Fruit fly (Drosophila melanogaster) whole organism, embryonic: Measurements from ENCODE around the gene CG9254.

Experiments used
- Ada2b ChIP-seq: fragments of 200-800 bp; sonication (Bioruptor generic); IDR thresholded peaks from 2 replicates; pipeline ENCODE4 v1.3.6; 2022; ENCODE audit warnings: missing biosample characterization, missing genetic modification characterization
- Awh ChIP-seq: fragments of 200-800 bp; sonication (Bioruptor generic); IDR thresholded peaks from 2 replicates; pipeline ENCODE4, ENCODE4 v1.3.6; 2022; ENCODE audit warnings: missing biosample characterization, missing genetic modification characterization
- CG10274 ChIP-seq: fragments of 200-800 bp; sonication (Bioruptor generic); optimal IDR thresholded peaks from 3 replicates; lab custom pipeline; 2017; ENCODE audit warnings: missing biosample characterization, mild to moderate bottlenecking, missing genetic modification characterization
- CG10321 ChIP-seq: fragments of 200-800 bp; sonication (Bioruptor generic); IDR thresholded peaks from 2 replicates; pipeline ENCODE4 v1.3.6; 2022; ENCODE audit warnings: missing biosample characterization, missing genetic modification characterization
- CG10366 ChIP-seq: fragments of 200-800 bp; sonication (Bioruptor generic); IDR thresholded peaks from 2 replicates; pipeline ENCODE4 v1.3.6; 2022; ENCODE audit warnings: missing biosample characterization, missing genetic modification characterization
- CG11504 ChIP-seq: fragments of 200-800 bp; sonication (Bioruptor generic); optimal IDR thresholded peaks from 3 replicates; lab custom pipeline; 2019; ENCODE audit warnings: missing biosample characterization, mild to moderate bottlenecking, missing genetic modification characterization, moderate library complexity
- CG11696 ChIP-seq: fragments of 200-800 bp; sonication (Bioruptor generic); IDR thresholded peaks from 2 replicates; pipeline ENCODE4 v1.3.6; 2022; ENCODE audit warnings: missing biosample characterization, missing genetic modification characterization
- CG12104 ChIP-seq: fragments of 200-800 bp; sonication (Bioruptor generic); optimal IDR thresholded peaks from 3 replicates; lab custom pipeline; 2016; ENCODE audit warnings: missing biosample characterization, missing genetic modification characterization
- CG12236 ChIP-seq: fragments of 200-800 bp; sonication (Bioruptor generic); optimal IDR thresholded peaks from 2 replicates; lab custom pipeline; 2016; ENCODE audit warnings: missing biosample characterization, missing genetic modification characterization
- CG1233 ChIP-seq: fragments of 200-800 bp; sonication (Bioruptor generic); optimal IDR thresholded peaks from 4 replicates; lab custom pipeline; 2018; ENCODE audit warnings: missing biosample characterization, mild to moderate bottlenecking, missing genetic modification characterization
- CG14050 ChIP-seq: fragments of 200-800 bp; sonication (Bioruptor generic); IDR thresholded peaks from 3 replicates; pipeline ENCODE4 v1.3.6; 2022; ENCODE audit warnings: missing biosample characterization, missing genetic modification characterization
- CG14667 ChIP-seq: fragments of 200-800 bp; sonication (Bioruptor generic); IDR thresholded peaks from 2 replicates; pipeline ENCODE4 v1.3.6; 2022; ENCODE audit warnings: missing biosample characterization, missing genetic modification characterization
- CG1603 ChIP-seq: fragments of 200-800 bp; sonication (Bioruptor generic); optimal IDR thresholded peaks from 2 replicates; lab custom pipeline; 2019; ENCODE audit warnings: missing biosample characterization, mild to moderate bottlenecking, missing genetic modification characterization, moderate library complexity
- CG17361 ChIP-seq: fragments of 200-800 bp; sonication (Bioruptor generic); IDR thresholded peaks from 3 replicates; pipeline ENCODE4 v1.3.6; 2022; ENCODE audit warnings: missing biosample characterization, missing genetic modification characterization
- CG17912 ChIP-seq: fragments of 200-800 bp; sonication (Bioruptor generic); optimal IDR thresholded peaks from 2 replicates; lab custom pipeline; 2018; ENCODE audit warnings: missing biosample characterization, mild to moderate bottlenecking, missing genetic modification characterization
- CG18262 ChIP-seq: fragments of 200-800 bp; optimal IDR thresholded peaks from 3 replicates; lab custom pipeline; 2019; ENCODE audit warnings: missing biosample characterization, mild to moderate bottlenecking, missing genetic modification characterization, moderate library complexity
- CG1832 ChIP-seq: fragments of 200-800 bp; sonication (Bioruptor generic); optimal IDR thresholded peaks from 2 replicates; lab custom pipeline; 2017; ENCODE audit warnings: missing biosample characterization, mild to moderate bottlenecking, missing genetic modification characterization, inconsistent platforms
- CG2116 ChIP-seq: fragments of 200-800 bp; sonication (Bioruptor generic); optimal IDR thresholded peaks from 3 replicates; lab custom pipeline; 2018; ENCODE audit warnings: missing biosample characterization, mild to moderate bottlenecking, missing genetic modification characterization
- CG2120 ChIP-seq: fragments of 200-800 bp; sonication (Bioruptor generic); optimal IDR thresholded peaks from 3 replicates; lab custom pipeline; 2016; ENCODE audit warnings: missing biosample characterization, missing genetic modification characterization
- CG2712 ChIP-seq: fragments of 200-800 bp; optimal IDR thresholded peaks from 3 replicates; lab custom pipeline; 2019; ENCODE audit warnings: missing biosample characterization, mild to moderate bottlenecking, missing genetic modification characterization, moderate library complexity
- CG30403 ChIP-seq: fragments of 200-800 bp; sonication (Bioruptor generic); optimal IDR thresholded peaks from 3 replicates; lab custom pipeline; 2016; ENCODE audit warnings: missing biosample characterization, missing genetic modification characterization
- CG32767 ChIP-seq: fragments of 200-800 bp; sonication (Bioruptor generic); IDR thresholded peaks from 2 replicates; pipeline ENCODE4 v1.3.6; 2022; ENCODE audit warnings: missing biosample characterization, missing genetic modification characterization
- CG33213 ChIP-seq: fragments of 200-800 bp; sonication (Bioruptor generic); optimal IDR thresholded peaks from 3 replicates; lab custom pipeline; 2016; ENCODE audit warnings: missing biosample characterization, missing genetic modification characterization
- CG3726 ChIP-seq: fragments of 200-800 bp; sonication (Bioruptor generic); IDR thresholded peaks from 3 replicates; pipeline ENCODE4, ENCODE4 v1.3.6; 2022; ENCODE audit warnings: missing biosample characterization, missing genetic modification characterization
- CG7271 ChIP-seq: fragments of 200-800 bp; sonication (Bioruptor generic); optimal IDR thresholded peaks from 2 replicates; lab custom pipeline; 2018; ENCODE audit warnings: missing biosample characterization, mild to moderate bottlenecking, missing genetic modification characterization, moderate library complexity
- CG7556 ChIP-seq: fragments of 200-800 bp; sonication (Bioruptor generic); optimal IDR thresholded peaks from 2 replicates; lab custom pipeline; 2017; ENCODE audit warnings: missing biosample characterization, mild to moderate bottlenecking, missing genetic modification characterization
- CTCF ChIP-seq: fragments of 200-800 bp; sonication (Bioruptor generic); optimal IDR thresholded peaks from 2 replicates; lab custom pipeline; 2017; ENCODE audit warnings: missing biosample characterization, mild to moderate bottlenecking, missing genetic modification characterization, moderate library complexity
- Dll ChIP-seq: fragments of 200-800 bp; sonication (Bioruptor generic); IDR thresholded peaks from 4 replicates; pipeline ENCODE4 v1.3.6; 2022; ENCODE audit warnings: missing biosample characterization, missing genetic modification characterization; ENCODE audit not compliant: partially characterized antibody
- Hey ChIP-seq: fragments of 200-800 bp; sonication (Bioruptor generic); optimal IDR thresholded peaks from 3 replicates; lab custom pipeline; 2018; ENCODE audit warnings: missing biosample characterization, mild to moderate bottlenecking, missing genetic modification characterization
- Neu2 ChIP-seq: fragments of 200-800 bp; sonication (Bioruptor generic); optimal IDR thresholded peaks from 3 replicates; lab custom pipeline; 2016; ENCODE audit warnings: missing biosample characterization, missing genetic modification characterization, borderline replicate concordance
- Optix ChIP-seq: fragments of 200-800 bp; sonication (Bioruptor generic); IDR thresholded peaks from 3 replicates; pipeline ENCODE4 v1.3.6; 2022; ENCODE audit warnings: missing biosample characterization, missing genetic modification characterization
- Sry-β ChIP-seq: fragments of 200-800 bp; sonication (Bioruptor generic); optimal IDR thresholded peaks from 2 replicates; lab custom pipeline; 2018; ENCODE audit warnings: missing biosample characterization, mild to moderate bottlenecking, missing genetic modification characterization, moderate library complexity
- Sry-δ ChIP-seq: fragments of 200-800 bp; sonication (Bioruptor generic); optimal IDR thresholded peaks from 2 replicates; lab custom pipeline; 2016; ENCODE audit warnings: missing biosample characterization, missing genetic modification characterization
- bcd ChIP-seq: fragments of 200-800 bp; sonication (Bioruptor generic); optimal IDR thresholded peaks from 2 replicates; lab custom pipeline; 2017; ENCODE audit warnings: missing biosample characterization, mild to moderate bottlenecking, missing genetic modification characterization
- bsh ChIP-seq, 2 experiments: fragments of 200-800 bp; sonication (Bioruptor generic); optimal IDR thresholded peaks; 2 replicates each; lab custom pipeline; 2017 to 2018; ENCODE audit warnings: mild to moderate bottlenecking in 2 of 2, missing biosample characterization in 2 of 2, missing genetic modification characterization in 2 of 2, moderate library complexity in 1 of 2
- chinmo ChIP-seq: fragments of 200-800 bp; sonication (Bioruptor generic); IDR thresholded peaks from 4 replicates; pipeline ENCODE4 v1.3.6; 2022; ENCODE audit warnings: missing biosample characterization, missing genetic modification characterization; ENCODE audit not compliant: partially characterized antibody
- dati ChIP-seq: fragments of 200-800 bp; sonication (Bioruptor generic); IDR thresholded peaks from 2 replicates; pipeline ENCODE4 v1.3.6; 2022; ENCODE audit warnings: missing biosample characterization, missing genetic modification characterization
- fd96Cb ChIP-seq: fragments of 200-800 bp; sonication (Bioruptor generic); optimal IDR thresholded peaks from 2 replicates; lab custom pipeline; 2018; ENCODE audit warnings: missing biosample characterization, mild to moderate bottlenecking, missing genetic modification characterization, moderate library complexity
- gem ChIP-seq: fragments of 200-800 bp; sonication (Bioruptor generic); optimal IDR thresholded peaks from 2 replicates; lab custom pipeline; 2019; ENCODE audit warnings: missing biosample characterization, mild to moderate bottlenecking, missing genetic modification characterization, moderate library complexity
- jing ChIP-seq: fragments of 200-800 bp; sonication (Bioruptor generic); optimal IDR thresholded peaks from 2 replicates; lab custom pipeline; 2018; ENCODE audit warnings: missing biosample characterization, mild to moderate bottlenecking, missing genetic modification characterization
- klu ChIP-seq: fragments of 200-800 bp; sonication (Bioruptor generic); IDR thresholded peaks from 2 replicates; pipeline ENCODE4 v1.3.6; 2022; ENCODE audit warnings: missing biosample characterization, missing genetic modification characterization
- nerfin-2 ChIP-seq: fragments of 200-800 bp; sonication (Bioruptor generic); IDR thresholded peaks from 2 replicates; pipeline ENCODE4 v1.3.6; 2022; ENCODE audit warnings: missing biosample characterization, missing genetic modification characterization; ENCODE audit not compliant: partially characterized antibody
- otp ChIP-seq: fragments of 200-800 bp; sonication (Bioruptor generic); IDR thresholded peaks from 3 replicates; pipeline ENCODE4, ENCODE4 v1.3.6; 2022; ENCODE audit warnings: missing biosample characterization, missing genetic modification characterization
- pho ChIP-seq: fragments of 200-800 bp; sonication (Bioruptor generic); optimal IDR thresholded peaks from 2 replicates; lab custom pipeline; 2016; ENCODE audit warnings: missing biosample characterization, missing genetic modification characterization
- scrt ChIP-seq: fragments of 200-800 bp; sonication (Bioruptor generic); optimal IDR thresholded peaks from 2 replicates; lab custom pipeline; 2018; ENCODE audit warnings: missing biosample characterization, mild to moderate bottlenecking, missing genetic modification characterization, moderate library complexity
- sim ChIP-seq: fragments of 200-800 bp; sonication (Bioruptor generic); IDR thresholded peaks from 2 replicates; pipeline ENCODE4 v1.3.6; 2022; ENCODE audit warnings: missing biosample characterization, missing genetic modification characterization
- slp2 ChIP-seq: fragments of 200-800 bp; sonication (Bioruptor generic); optimal IDR thresholded peaks from 2 replicates; lab custom pipeline; 2016; ENCODE audit warnings: missing biosample characterization, missing genetic modification characterization
- sob ChIP-seq: fragments of 200-800 bp; sonication (Bioruptor generic); IDR thresholded peaks from 2 replicates; pipeline ENCODE4 v1.3.6; 2022; ENCODE audit warnings: missing biosample characterization, missing genetic modification characterization
- tgo ChIP-seq: fragments of 200-800 bp; sonication (Bioruptor generic); IDR thresholded peaks from 3 replicates; pipeline ENCODE4 v1.3.6; 2022; ENCODE audit warnings: missing biosample characterization, missing genetic modification characterization
- usp ChIP-seq: fragments of >200 bp; optimal IDR thresholded peaks from 2 replicates; lab custom pipeline; 2017; ENCODE audit warnings: missing biosample characterization, missing genetic modification characterization
- vvl ChIP-seq: fragments of 200-800 bp; sonication (Bioruptor generic); IDR thresholded peaks from 2 replicates; pipeline ENCODE4 v1.3.6; 2022; ENCODE audit warnings: missing biosample characterization, missing genetic modification characterization

CG9254 gene

DNA sequence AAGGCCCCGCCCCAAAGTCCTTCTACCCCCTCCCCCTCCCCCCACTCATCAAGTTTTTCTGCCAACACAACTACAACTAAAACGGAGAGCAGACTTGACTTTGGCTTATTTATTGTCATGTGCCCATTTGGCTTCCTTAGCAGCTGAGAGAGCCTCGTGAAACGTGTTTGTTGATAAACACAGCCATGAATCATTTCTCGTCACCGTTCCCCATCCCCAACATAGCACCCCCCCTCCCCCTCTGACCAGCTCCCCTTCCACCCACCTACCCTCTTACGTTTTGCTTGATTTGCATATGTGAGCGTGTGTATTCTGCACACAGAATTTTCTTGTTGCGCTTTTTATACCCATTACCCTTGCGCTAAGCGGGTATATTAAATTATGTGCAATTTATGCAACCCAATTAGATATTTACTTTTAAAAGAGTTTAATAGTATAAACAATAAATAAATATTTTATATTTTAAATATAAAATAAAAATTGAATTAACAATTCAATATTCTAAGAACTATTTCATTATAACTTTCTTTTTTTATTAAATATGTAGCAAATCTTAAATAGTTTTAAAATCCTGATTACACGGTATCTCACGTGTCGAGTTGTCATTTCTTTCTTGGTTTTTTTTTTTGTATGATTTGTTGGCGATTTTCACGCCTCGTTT is 25.1 kb downstream of the CG9254 start (continued):
- TF ChIP-seq CG18262 (tag; lab: Kevin White, UChicago): peak; percentile 46
- TF ChIP-seq CG10321 (GFP tag; lab: Robert Waterston, UW): peak; percentile 35; the same call in 1 of the 2 replicates
- no peak for TF ChIP-seq Ada2b (GFP tag; lab: Robert Waterston, UW)
- TF ChIP-seq vvl: peak; percentile 47
- no peak for TF ChIP-seq CG10366 (GFP tag; lab: Robert Waterston, UW)
- TF ChIP-seq CG14050 (GFP tag; lab: Robert Waterston, UW): no peak
- TF ChIP-seq CG2116: no peak
- no peak for TF ChIP-seq CG12104
- no peak for TF ChIP-seq CG7271 (tag; lab: Kevin White, UChicago)
- TF ChIP-seq chinmo (GFP tag; lab: Robert Waterston, UW): no peak
- no peak for TF ChIP-seq slp2 (GFP tag; lab: Kevin White, UChicago)
- no peak for TF ChIP-seq bcd (GFP tag; lab: Kevin White, UChicago)
- TF ChIP-seq CG11696 (GFP tag; lab: Robert Waterston, UW): no peak
- no peak for TF ChIP-seq tgo
- no peak for TF ChIP-seq sim
- TF ChIP-seq CG2712 (tag; lab: Kevin White, UChicago): peak; percentile 50
- TF ChIP-seq scrt: peak; percentile 32
- no peak for TF ChIP-seq Sry-β
- TF ChIP-seq CG12236 (GFP tag; lab: Kevin White, UChicago): no peak
- TF ChIP-seq fd96Cb: peak; percentile 23
- TF ChIP-seq CG32767 (GFP tag; lab: Robert Waterston, UW): no peak
- no peak for TF ChIP-seq dati (GFP tag; lab: Robert Waterston, UW)
- no peak for TF ChIP-seq pho (GFP tag; lab: Kevin White, UChicago)
- TF ChIP-seq CG14667 (GFP tag; lab: Robert Waterston, UW): no peak
- TF ChIP-seq klu (GFP tag; lab: Robert Waterston, UW): no peak
- TF ChIP-seq CG17912 (GFP tag; lab: Kevin White, UChicago): no peak
- peak; percentile 58 for TF ChIP-seq CG11504 (tag; lab: Kevin White, UChicago)
- peak in 1 of 2 experiments; percentile 51 for TF ChIP-seq bsh (GFP tag; optimal IDR thresholded peaks at IDR 0.05; lab: Kevin White, UChicago)
- TF ChIP-seq CG1603: no peak
- TF ChIP-seq otp (GFP tag; lab: Robert Waterston, UW): 0 out of 3 replicates have a peak, but pooled peaks have one; percentile 7
- TF ChIP-seq Sry-δ (GFP tag; lab: Kevin White, UChicago): no peak
- TF ChIP-seq CG17361 (GFP tag; lab: Robert Waterston, UW): peak; percentile 73
- TF ChIP-seq CG1233: no peak
- TF ChIP-seq jing (GFP tag; lab: Kevin White, UChicago): no peak
- TF ChIP-seq CG10274 (GFP tag; lab: Kevin White, UChicago): no peak
- no peak for TF ChIP-seq Optix (GFP tag; lab: Robert Waterston, UW)
- peak; percentile 5 for TF ChIP-seq CG30403
- no peak for TF ChIP-seq Neu2 (GFP tag; lab: Kevin White, UChicago)
- TF ChIP-seq CG3726 (GFP tag; lab: Robert Waterston, UW): no peak
- TF ChIP-seq CG2120 (GFP tag; lab: Kevin White, UChicago): no peak
- no peak for TF ChIP-seq Hey (tag; lab: Kevin White, UChicago)
- no peak for TF ChIP-seq usp (GFP tag; lab: Kevin White, UChicago)
- no peak for TF ChIP-seq nerfin-2 (GFP tag; lab: Robert Waterston, UW)
- no peak for TF ChIP-seq CG33213
- TF ChIP-seq Awh: no peak
- TF ChIP-seq Dll (GFP tag; lab: Robert Waterston, UW): no peak
- peak; percentile 54 for TF ChIP-seq gem
- peak; percentile 41 for TF ChIP-seq CG7556 (GFP tag; lab: Kevin White, UChicago)
- no peak for TF ChIP-seq sob (GFP tag; lab: Robert Waterston, UW)
- no peak for TF ChIP-seq CTCF (GFP tag; lab: Kevin White, UChicago)
- no peak for TF ChIP-seq CG1832 (GFP tag; lab: Kevin White, UChicago)
